Worm (Caenorhabditis elegans): ENCODE measurements around the gene F54H5.3.

DNA sequence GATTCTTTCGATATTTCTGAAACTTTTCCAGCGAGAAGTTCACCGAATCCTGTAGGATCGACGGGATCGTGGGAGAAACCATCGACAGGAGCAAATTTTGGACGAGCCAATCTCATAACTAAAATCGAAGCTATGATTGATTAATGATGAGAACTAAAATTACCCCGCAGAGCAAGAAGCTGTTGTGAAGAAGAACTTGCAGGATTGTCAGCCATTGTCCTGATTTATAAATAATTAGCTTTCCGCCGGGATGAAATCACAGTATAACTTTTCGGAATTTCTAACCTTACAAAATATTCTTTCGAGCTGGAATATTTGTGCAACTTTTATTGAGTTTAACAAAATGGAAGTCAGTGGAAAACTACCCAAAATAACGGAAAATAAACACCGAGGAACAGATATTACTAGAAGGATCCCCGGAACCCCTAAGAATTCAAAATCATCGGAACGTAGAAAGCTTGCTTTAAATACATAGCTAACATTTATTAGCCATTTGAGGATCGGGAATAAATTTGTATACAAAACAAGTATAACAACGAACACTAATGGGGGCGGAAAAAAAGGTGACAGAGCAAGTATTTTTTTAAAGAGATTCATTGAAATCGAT, 34.6 kb upstream of the F54H5.3 start, which contains the start of gene C56C10.7:
- TF ChIP-seq W03F9.2 (tag; optimal IDR thresholded peaks at IDR 0.05) (no peak), dao-5 (tag; optimal IDR thresholded peaks at IDR 0.05) (no peak), him-1 (tag; optimal IDR thresholded peaks at IDR 0.05) (no peak)

Data from whole organism, L4/young adult.